Fruit fly (Drosophila melanogaster): Measurements from ENCODE around the gene Spase22-23.
A peak's percentile ranks its signal among the peaks of the same experiment; 100 is the strongest.

The Spase22-23 gene

dm6 chr3R:24259278-24260040 lies 29.6 kb upstream of the Spase22-23 start (continued):
- TF ChIP-seq da (GFP tag; optimal IDR thresholded peaks at IDR 0.05) = peak; percentile 59
- TF ChIP-seq luna (GFP tag; optimal IDR thresholded peaks at IDR 0.05) = peak; percentile 74
- peak; percentile 81 for TF ChIP-seq CG13296 (GFP tag; optimal IDR thresholded peaks at IDR 0.05)
- peak; percentile 87 for TF ChIP-seq Xbp1 (GFP tag; optimal IDR thresholded peaks at IDR 0.05)
- no peak for TF ChIP-seq CG3163 (GFP tag; optimal IDR thresholded peaks at IDR 0.05)
- TF ChIP-seq Dip3 (GFP tag; optimal IDR thresholded peaks at IDR 0.05) = peak; percentile 95
- TF ChIP-seq wek (GFP tag; optimal IDR thresholded peaks at IDR 0.05) = peak; percentile 67
- TF ChIP-seq CG3838 (GFP tag; optimal IDR thresholded peaks at IDR 0.05) = peak; percentile 72
- TF ChIP-seq CG10274 (GFP tag; optimal IDR thresholded peaks at IDR 0.05) = peak; percentile 83
- TF ChIP-seq CG6854 (GFP tag; optimal IDR thresholded peaks at IDR 0.05) = peak; percentile 79
- TF ChIP-seq p53 (GFP tag; optimal IDR thresholded peaks at IDR 0.05) = peak; percentile 68
- TF ChIP-seq CG32772 (GFP tag; IDR thresholded peaks at IDR 0.05) = peak; percentile 89
- TF ChIP-seq unpg (GFP tag; optimal IDR thresholded peaks at IDR 0.05) = peak; percentile 91
- TF ChIP-seq ab (GFP tag; optimal IDR thresholded peaks at IDR 0.05) = peak; percentile 82
- TF ChIP-seq CG8388 (GFP tag; optimal IDR thresholded peaks at IDR 0.05) = peak; percentile 85
- TF ChIP-seq GATAe (GFP tag; conservative IDR thresholded peaks at IDR 0.05) = peak; percentile 86
- peak; percentile 76 for TF ChIP-seq Neu2 (GFP tag; optimal IDR thresholded peaks at IDR 0.05; ENCODE audit: borderline replicate concordance)
- TF ChIP-seq croc (GFP tag; conservative IDR thresholded peaks at IDR 0.05) = peak; percentile 72; the same call in 2 of the 3 replicates
- TF ChIP-seq lilli (GFP tag; optimal IDR thresholded peaks at IDR 0.05) = peak; percentile 95
- peak; percentile 61 for TF ChIP-seq Ets97D (GFP tag; optimal IDR thresholded peaks at IDR 0.05)
- TF ChIP-seq emc (GFP tag; optimal IDR thresholded peaks at IDR 0.05) = peak; percentile 81
- TF ChIP-seq Dll (GFP tag; IDR thresholded peaks at IDR 0.05; ENCODE audit: partially characterized antibody) = peak; percentile 29; the same call in 1 of the 4 replicates
- peak; percentile 85 for TF ChIP-seq Camta (GFP tag; optimal IDR thresholded peaks at IDR 0.05)
- TF ChIP-seq Ptx1 (GFP tag; IDR thresholded peaks at IDR 0.05) = peak; percentile 89
- TF ChIP-seq CG13775 (GFP tag; optimal IDR thresholded peaks at IDR 0.05) = peak; percentile 87
- peak; percentile 91 for TF ChIP-seq CG16815 (GFP tag; optimal IDR thresholded peaks at IDR 0.05)
- peak; percentile 80; the same call in 2 of the 3 replicates for TF ChIP-seq CG3726 (GFP tag; IDR thresholded peaks at IDR 0.05)
- TF ChIP-seq CG8478 (optimal IDR thresholded peaks at IDR 0.05) = no peak
- TF ChIP-seq gce (GFP tag; IDR thresholded peaks at IDR 0.05) = peak; percentile 85
- TF ChIP-seq gfzf (GFP tag; optimal IDR thresholded peaks at IDR 0.05) = no peak
- no peak for TF ChIP-seq zf30C (GFP tag; optimal IDR thresholded peaks at IDR 0.05)
- TF ChIP-seq Atf6 (GFP tag; IDR thresholded peaks at IDR 0.05) = peak; percentile 84; the same call in 1 of the 2 replicates
- peak; percentile 89 for TF ChIP-seq oc (tag; optimal IDR thresholded peaks at IDR 0.05)
- peak; percentile 81 for TF ChIP-seq CG10654 (GFP tag; optimal IDR thresholded peaks at IDR 0.05)
- no peak for TF ChIP-seq CG4360 (GFP tag; IDR thresholded peaks at IDR 0.05)
- TF ChIP-seq salm (tag; optimal IDR thresholded peaks at IDR 0.05) = peak; percentile 72
- TF ChIP-seq fru (optimal IDR thresholded peaks at IDR 0.05) = no peak
- TF ChIP-seq NFAT (GFP tag; IDR thresholded peaks at IDR 0.05) = peak; percentile 80
- peak; percentile 99 for TF ChIP-seq CG11696 (GFP tag; IDR thresholded peaks at IDR 0.05)
- TF ChIP-seq Taf1 (GFP tag; IDR thresholded peaks at IDR 0.05) = peak; percentile 85
- no peak for TF ChIP-seq CG14965 (GFP tag; optimal IDR thresholded peaks at IDR 0.05; ENCODE audit: borderline replicate concordance)
- peak; percentile 89 for TF ChIP-seq nom (GFP tag; optimal IDR thresholded peaks at IDR 0.05)
- TF ChIP-seq CG5245 (GFP tag; optimal IDR thresholded peaks at IDR 0.05) = peak; percentile 82
- no peak for TF ChIP-seq inv (GFP tag; IDR thresholded peaks at IDR 0.05; ENCODE audit: partially characterized antibody)
- TF ChIP-seq lbe (GFP tag; optimal IDR thresholded peaks at IDR 0.05) = peak; percentile 83
- no peak for TF ChIP-seq CG6791 (GFP tag; IDR thresholded peaks at IDR 0.05; ENCODE audit: partially characterized antibody)
- TF ChIP-seq MESR4 (GFP tag; optimal IDR thresholded peaks at IDR 0.05) = no peak
- TF ChIP-seq CG12769 (tag; optimal IDR thresholded peaks at IDR 0.05) = peak; percentile 96
- TF ChIP-seq hb (GFP tag; IDR thresholded peaks at IDR 0.05; ENCODE audit: partially characterized antibody) = no peak
